Fruit fly (Drosophila melanogaster) whole organism, embryonic: ENCODE results near the gene Srp19.

ENCODE experiments used
- Adf1 ChIP-seq: fragments of 200-800 bp; sonication (Bioruptor generic); IDR thresholded peaks from 2 replicates; pipeline ENCODE4 v1.3.6; 2022; ENCODE audit warnings: missing biosample characterization, missing genetic modification characterization
- CG12104 ChIP-seq: fragments of 200-800 bp; sonication (Bioruptor generic); optimal IDR thresholded peaks from 3 replicates; lab custom pipeline; 2016; ENCODE audit warnings: missing biosample characterization, missing genetic modification characterization
- CG13296 ChIP-seq: fragments of 200-800 bp; sonication (Bioruptor generic); optimal IDR thresholded peaks from 3 replicates; lab custom pipeline; 2018; ENCODE audit warnings: missing biosample characterization, mild to moderate bottlenecking, missing genetic modification characterization
- CG13775 ChIP-seq: fragments of 200-800 bp; sonication (Bioruptor generic); optimal IDR thresholded peaks from 3 replicates; lab custom pipeline; 2017; ENCODE audit warnings: missing biosample characterization, mild to moderate bottlenecking, missing genetic modification characterization
- CG14710 ChIP-seq: fragments of 200-800 bp; sonication (Bioruptor generic); optimal IDR thresholded peaks from 3 replicates; lab custom pipeline; 2019; ENCODE audit warnings: missing biosample characterization, mild to moderate bottlenecking, missing genetic modification characterization, moderate library complexity
- CG15696 ChIP-seq: fragments of 200-800 bp; sonication (Bioruptor generic); optimal IDR thresholded peaks from 2 replicates; lab custom pipeline; 2019; ENCODE audit warnings: missing biosample characterization, mild to moderate bottlenecking, missing genetic modification characterization, moderate library complexity
- CG1832 ChIP-seq: fragments of 200-800 bp; sonication (Bioruptor generic); optimal IDR thresholded peaks from 2 replicates; lab custom pipeline; 2017; ENCODE audit warnings: missing biosample characterization, mild to moderate bottlenecking, missing genetic modification characterization, inconsistent platforms
- CG18599 ChIP-seq: fragments of 200-800 bp; sonication (Bioruptor generic); optimal IDR thresholded peaks from 3 replicates; lab custom pipeline; 2017; ENCODE audit warnings: missing biosample characterization, missing genetic modification characterization, mild to moderate bottlenecking, moderate library complexity, missing genetic modification reagents
- CG2129 ChIP-seq: fragments of 200-800 bp; sonication (Bioruptor generic); IDR thresholded peaks from 2 replicates; pipeline ENCODE4 v1.3.6; 2022; ENCODE audit warnings: missing biosample characterization, missing genetic modification characterization; ENCODE audit not compliant: partially characterized antibody
- CG31224 ChIP-seq: fragments of 200-800 bp; sonication (Bioruptor generic); IDR thresholded peaks from 2 replicates; pipeline ENCODE4 v1.3.6; 2022; ENCODE audit warnings: missing biosample characterization, missing genetic modification characterization
- CG31388 ChIP-seq: fragments of 200-800 bp; sonication (Bioruptor generic); optimal IDR thresholded peaks from 2 replicates; lab custom pipeline; 2016; ENCODE audit warnings: missing biosample characterization, missing genetic modification characterization
- CG3995 ChIP-seq: fragments of 200-800 bp; sonication (Bioruptor generic); optimal IDR thresholded peaks from 3 replicates; lab custom pipeline; 2016; ENCODE audit warnings: missing biosample characterization, missing genetic modification characterization
- CG4617 ChIP-seq: fragments of 200-800 bp; sonication (Bioruptor generic); optimal IDR thresholded peaks from 3 replicates; lab custom pipeline; 2016; ENCODE audit warnings: missing biosample characterization, missing genetic modification characterization, borderline replicate concordance
- CG4820 ChIP-seq: fragments of 200-800 bp; sonication (Bioruptor generic); optimal IDR thresholded peaks from 3 replicates; lab custom pipeline; 2016; ENCODE audit warnings: missing biosample characterization, missing genetic modification characterization
- CG6254 ChIP-seq: fragments of 200-800 bp; sonication (Bioruptor generic); optimal IDR thresholded peaks from 3 replicates; lab custom pipeline; 2017; ENCODE audit warnings: mild to moderate bottlenecking, missing biosample characterization, missing genetic modification reagents, missing genetic modification characterization
- CG7357 ChIP-seq: fragments of 200-800 bp; sonication (Bioruptor generic); IDR thresholded peaks from 3 replicates; pipeline ENCODE4 v1.3.6; 2022; ENCODE audit warnings: missing biosample characterization, missing genetic modification characterization
- CG7556 ChIP-seq: fragments of 200-800 bp; sonication (Bioruptor generic); optimal IDR thresholded peaks from 2 replicates; lab custom pipeline; 2017; ENCODE audit warnings: missing biosample characterization, mild to moderate bottlenecking, missing genetic modification characterization
- CG8359 ChIP-seq: fragments of 200-800 bp; sonication (Bioruptor generic); optimal IDR thresholded peaks from 2 replicates; lab custom pipeline; 2017; ENCODE audit warnings: missing biosample characterization, mild to moderate bottlenecking, missing genetic modification characterization, borderline replicate concordance
- Chrac-16 ChIP-seq: fragments of 200-800 bp; sonication (Bioruptor generic); optimal IDR thresholded peaks from 3 replicates; lab custom pipeline; 2016; ENCODE audit warnings: missing biosample characterization, missing genetic modification characterization
- Doc2 ChIP-seq: fragments of 200-800 bp; sonication (Bioruptor generic); IDR thresholded peaks from 2 replicates; pipeline ENCODE4 v1.3.6; 2022; ENCODE audit warnings: missing biosample characterization, missing genetic modification characterization
- Dref ChIP-seq: fragments of 200-800 bp; sonication (Bioruptor generic); IDR thresholded peaks from 2 replicates; pipeline ENCODE4 v1.3.6; 2022; ENCODE audit warnings: missing biosample characterization, missing genetic modification characterization
- E2f2 ChIP-seq: fragments of 200-800 bp; sonication (Bioruptor generic); IDR thresholded peaks from 2 replicates; pipeline ENCODE4 v1.3.6; 2022; ENCODE audit warnings: missing biosample characterization, missing genetic modification characterization
- Ets97D ChIP-seq: fragments of 200-800 bp; sonication (Bioruptor generic); optimal IDR thresholded peaks from 3 replicates; lab custom pipeline; 2016; ENCODE audit warnings: missing biosample characterization, missing genetic modification characterization
- Hmx ChIP-seq: fragments of 200-800 bp; sonication (Bioruptor generic); optimal IDR thresholded peaks from 2 replicates; lab custom pipeline; 2016; ENCODE audit warnings: missing biosample characterization, missing genetic modification characterization
- Hr39 ChIP-seq: fragments of >200 bp; optimal IDR thresholded peaks from 2 replicates; lab custom pipeline; 2017
- Mrtf ChIP-seq: fragments of 200-800 bp; sonication (Bioruptor generic); IDR thresholded peaks from 3 replicates; pipeline ENCODE4 v1.3.6; 2022; ENCODE audit warnings: missing biosample characterization, missing genetic modification characterization
- NC2α ChIP-seq: fragments of 200-800 bp; sonication (Bioruptor generic); optimal IDR thresholded peaks from 2 replicates; lab custom pipeline; 2016; ENCODE audit warnings: missing biosample characterization, missing genetic modification characterization
- NFAT ChIP-seq: fragments of 200-800 bp; sonication (Bioruptor generic); IDR thresholded peaks from 2 replicates; pipeline ENCODE4 v1.3.6; 2022; ENCODE audit warnings: missing biosample characterization, missing genetic modification characterization
- Spps ChIP-seq: fragments of 200-800 bp; sonication (Bioruptor generic); optimal IDR thresholded peaks from 2 replicates; lab custom pipeline; 2018; ENCODE audit warnings: missing biosample characterization, mild to moderate bottlenecking, missing genetic modification characterization
- Ssrp ChIP-seq: fragments of 200-800 bp; sonication (Bioruptor generic); optimal IDR thresholded peaks from 2 replicates; lab custom pipeline; 2018; ENCODE audit warnings: missing biosample characterization, mild to moderate bottlenecking, missing genetic modification characterization, moderate library complexity
- Usf ChIP-seq: fragments of 200-800 bp; sonication (Bioruptor generic); optimal IDR thresholded peaks from 2 replicates; lab custom pipeline; 2017; ENCODE audit warnings: missing genotype, missing biosample characterization, missing genetic modification characterization
- ash1 ChIP-seq: fragments of 200-800 bp; sonication (Bioruptor generic); optimal IDR thresholded peaks from 2 replicates; lab custom pipeline; 2018; ENCODE audit warnings: missing biosample characterization, mild to moderate bottlenecking, missing genetic modification characterization
- az2 ChIP-seq: fragments of 200-800 bp; sonication (Bioruptor generic); optimal IDR thresholded peaks from 3 replicates; lab custom pipeline; 2016; ENCODE audit warnings: missing biosample characterization, missing genetic modification characterization
- bcd ChIP-seq: fragments of 200-800 bp; sonication (Bioruptor generic); optimal IDR thresholded peaks from 2 replicates; lab custom pipeline; 2017; ENCODE audit warnings: missing biosample characterization, mild to moderate bottlenecking, missing genetic modification characterization
- btn ChIP-seq: fragments of 200-800 bp; sonication (Bioruptor generic); optimal IDR thresholded peaks from 2 replicates; lab custom pipeline; 2016; ENCODE audit warnings: missing biosample characterization, missing genetic modification characterization
- ci ChIP-seq: fragments of 200-800 bp; sonication (Bioruptor generic); IDR thresholded peaks from 3 replicates; pipeline ENCODE4 v1.3.6; 2022; ENCODE audit warnings: missing biosample characterization, missing genetic modification characterization
- crc ChIP-seq: fragments of 200-800 bp; sonication (Bioruptor generic); optimal IDR thresholded peaks from 2 replicates; lab custom pipeline; 2016; ENCODE audit warnings: missing biosample characterization, missing genetic modification characterization
- danr ChIP-seq: fragments of 200-800 bp; sonication (Bioruptor generic); IDR thresholded peaks from 2 replicates; pipeline ENCODE4 v1.3.6; 2022; ENCODE audit warnings: missing biosample characterization, missing genetic modification characterization
- dmrt11E ChIP-seq: fragments of 200-800 bp; sonication (Bioruptor generic); optimal IDR thresholded peaks from 3 replicates; lab custom pipeline; 2018; ENCODE audit warnings: missing biosample characterization, mild to moderate bottlenecking, missing genetic modification characterization, moderate library complexity
- fru ChIP-seq: fragments of >200 bp; optimal IDR thresholded peaks from 2 replicates; lab custom pipeline; 2017
- ftz-f1 ChIP-seq: fragments of 200-800 bp; sonication (Bioruptor generic); optimal IDR thresholded peaks from 2 replicates; lab custom pipeline; 2016; ENCODE audit warnings: missing biosample characterization, missing genetic modification characterization
- ind ChIP-seq: fragments of 200-800 bp; sonication (Bioruptor generic); optimal IDR thresholded peaks from 3 replicates; lab custom pipeline; 2016; ENCODE audit warnings: missing biosample characterization, missing genetic modification characterization
- insv ChIP-seq, 2 experiments: fragments of 200-800 bp; sonication (Bioruptor generic); optimal IDR thresholded peaks; 3 replicates each; lab custom pipeline; 2016 to 2018; ENCODE audit warnings: missing biosample characterization in 2 of 2, missing genetic modification characterization in 2 of 2
- jigr1 ChIP-seq: fragments of 200-800 bp; sonication (Bioruptor generic); IDR thresholded peaks from 3 replicates; pipeline ENCODE4 v1.3.6; 2022; ENCODE audit warnings: missing biosample characterization, missing genetic modification characterization
- mam ChIP-seq: fragments of 200-800 bp; sonication (Bioruptor generic); optimal IDR thresholded peaks from 3 replicates; lab custom pipeline; 2016; ENCODE audit warnings: missing biosample characterization, missing genetic modification characterization
- nau ChIP-seq: fragments of 200-800 bp; sonication (Bioruptor generic); optimal IDR thresholded peaks from 3 replicates; lab custom pipeline; 2017; ENCODE audit warnings: missing biosample characterization, mild to moderate bottlenecking, missing genetic modification characterization, missing genetic modification reagents
- nerfin-1 ChIP-seq: fragments of 200-800 bp; sonication (Bioruptor generic); optimal IDR thresholded peaks from 3 replicates; lab custom pipeline; 2019; ENCODE audit warnings: missing biosample characterization, mild to moderate bottlenecking, missing genetic modification characterization, moderate library complexity
- pros ChIP-seq: fragments of 200-800 bp; sonication (Bioruptor generic); optimal IDR thresholded peaks from 3 replicates; lab custom pipeline; 2019; ENCODE audit warnings: missing biosample characterization, mild to moderate bottlenecking, missing genetic modification characterization, moderate library complexity
- ro ChIP-seq: fragments of 200-800 bp; sonication (Bioruptor generic); IDR thresholded peaks from 2 replicates; pipeline ENCODE4 v1.3.6; 2022; ENCODE audit warnings: missing biosample characterization, missing genetic modification characterization
- sc ChIP-seq, 3 experiments: fragments of >200 bp in 2 of 3; fragments of 200-800 bp in 1 of 3; sonication (Bioruptor generic) in 1 of 3; optimal IDR thresholded peaks; 2 replicates in 2 of 3; 3 replicates in 1 of 3; lab custom pipeline; 2017; ENCODE audit warnings: mild to moderate bottlenecking in 1 of 3, missing biosample characterization in 1 of 3, missing genetic modification characterization in 1 of 3, missing genetic modification reagents in 1 of 3
- zfh1 ChIP-seq: fragments of 200-800 bp; sonication (Bioruptor generic); IDR thresholded peaks from 3 replicates; pipeline ENCODE4 v1.3.6; 2022; ENCODE audit warnings: missing biosample characterization, missing genetic modification characterization

Srp19 gene

dm6 chr3L:7323348-7323747 lies 24.5 kb downstream of the Srp19 start, which contains the start of the genes RhoGEF4 and Rint1 (continued):
- TF ChIP-seq CG13775 (GFP tag; lab: Kevin White, UChicago): peak; percentile 79
- 0 out of 3 replicates have a peak, but pooled peaks have one; percentile 36 for TF ChIP-seq Mrtf (GFP tag; lab: Robert Waterston, UW)
- TF ChIP-seq CG13296 (GFP tag; lab: Kevin White, UChicago): no peak
- TF ChIP-seq Adf1: peak; percentile 60
- peak; percentile 32; the same call in 1 of the 2 replicates for TF ChIP-seq Dref (GFP tag; lab: Robert Waterston, UW)
- peak; percentile 56 for TF ChIP-seq CG7556 (GFP tag; lab: Kevin White, UChicago)
- no peak for TF ChIP-seq ash1
- TF ChIP-seq Hr39 (lab: Kevin White, UChicago): no peak
- no peak for TF ChIP-seq pros
- TF ChIP-seq ci (GFP tag; lab: Robert Waterston, UW): peak; percentile 70; the same call in 2 of the 3 replicates
- peak; percentile 54 for TF ChIP-seq CG4820 (GFP tag; lab: Kevin White, UChicago)
- peak; percentile 2 for TF ChIP-seq NC2α (GFP tag; lab: Kevin White, UChicago)
- TF ChIP-seq Usf (GFP tag; lab: Kevin White, UChicago): peak; percentile 59
- TF ChIP-seq danr (GFP tag; lab: Robert Waterston, UW): peak; percentile 65; the same call in 1 of the 2 replicates
- TF ChIP-seq jigr1 (GFP tag; lab: Robert Waterston, UW): peak; percentile 62; the same call in 2 of the 3 replicates
- peak; percentile 34; the same call in 1 of the 2 replicates for TF ChIP-seq ro (GFP tag; lab: Robert Waterston, UW)
- peak; percentile 85 for TF ChIP-seq Chrac-16
- peak; percentile 54 for TF ChIP-seq bcd (GFP tag; lab: Kevin White, UChicago)
- peak; percentile 28 for TF ChIP-seq nerfin-1 (tag; lab: Kevin White, UChicago)
- TF ChIP-seq ind: peak; percentile 68
- TF ChIP-seq crc (GFP tag; lab: Kevin White, UChicago): no peak
- peak; percentile 60 for TF ChIP-seq CG15696
- TF ChIP-seq Ssrp (tag; lab: Kevin White, UChicago): peak; percentile 76
- TF ChIP-seq CG7357 (GFP tag; lab: Robert Waterston, UW): peak; percentile 50; the same call in 1 of the 3 replicates
- TF ChIP-seq CG6254 (GFP tag; lab: Kevin White, UChicago): peak; percentile 22
- no peak for TF ChIP-seq insv (GFP tag; optimal IDR thresholded peaks at IDR 0.05; lab: Kevin White, UChicago)
- TF ChIP-seq nau (GFP tag; lab: Kevin White, UChicago): no peak
- TF ChIP-seq CG4617 (GFP tag; lab: Kevin White, UChicago): peak; percentile 92
- peak; percentile 78 for TF ChIP-seq az2
- TF ChIP-seq CG31388: peak; percentile 28
- TF ChIP-seq sc (optimal IDR thresholded peaks at IDR 0.05; lab: Kevin White, UChicago): no peak
- peak; percentile 48 for TF ChIP-seq sc (GFP tag; optimal IDR thresholded peaks at IDR 0.05; lab: Kevin White, UChicago)
- peak; percentile 70 for TF ChIP-seq Ets97D (GFP tag; lab: Kevin White, UChicago)
- no peak for TF ChIP-seq btn (GFP tag; lab: Kevin White, UChicago)
- peak; percentile 67 for TF ChIP-seq NFAT
- no peak for TF ChIP-seq ftz-f1
- peak; percentile 85 for TF ChIP-seq zfh1 (GFP tag; lab: Robert Waterston, UW)
- TF ChIP-seq CG14710 (tag; lab: Kevin White, UChicago): peak; percentile 88
- TF ChIP-seq fru (lab: Kevin White, UChicago): no peak
- TF ChIP-seq Doc2: no peak
- TF ChIP-seq CG18599 (GFP tag; lab: Kevin White, UChicago): peak; percentile 67
- no peak for TF ChIP-seq CG8359 (GFP tag; lab: Kevin White, UChicago)
- no peak for TF ChIP-seq Spps (tag; lab: Kevin White, UChicago)
- TF ChIP-seq mam (GFP tag; lab: Kevin White, UChicago): peak; percentile 55
- TF ChIP-seq E2f2 (GFP tag; lab: Robert Waterston, UW): peak; percentile 97
- no peak for TF ChIP-seq CG1832 (GFP tag; lab: Kevin White, UChicago)
- TF ChIP-seq dmrt11E (tag; lab: Kevin White, UChicago): peak; percentile 71
- TF ChIP-seq Hmx: no peak
- no peak for TF ChIP-seq CG2129
- no peak for TF ChIP-seq CG3995 (GFP tag; lab: Kevin White, UChicago)
- peak; percentile 52 for TF ChIP-seq CG31224 (GFP tag; lab: Robert Waterston, UW)
- peak; percentile 46 for TF ChIP-seq CG12104 (GFP tag; lab: Kevin White, UChicago)
